ENCODE assay signal across 3 fruit fly cellular contexts in the genomic region with DNA sequence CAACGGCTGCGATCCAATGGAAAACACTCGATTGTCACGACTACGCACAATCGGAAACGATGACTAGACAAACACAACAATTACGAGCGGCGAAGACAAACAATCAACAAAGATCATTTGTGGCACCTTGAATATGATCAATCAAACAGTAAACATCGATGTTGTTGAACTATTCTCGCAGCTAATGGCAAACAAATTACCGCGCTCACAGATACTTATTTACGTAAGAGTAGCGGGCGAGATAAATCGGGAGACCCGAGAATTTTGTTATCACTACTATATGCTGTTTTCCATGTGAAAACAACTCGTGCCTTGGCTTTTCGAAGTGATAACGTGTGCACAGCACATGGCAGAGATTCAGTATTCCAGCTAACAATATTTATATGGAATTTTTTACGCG.
TF ChIP-seq lines count a peak whose summit lies in the region.

No protein-coding gene starts in this region.

- peak; percentile 41 for TF ChIP-seq CTCF in whole organism, embryonic (GFP tag; optimal IDR thresholded peaks at IDR 0.05; lab: Kevin White, UChicago)

TF ChIP-seq in whole organism, adult, 20 proteins besides CTCF, POLR2A, EP300 and RAD21:
- TF ChIP-seq tj (GFP tag; optimal IDR thresholded peaks at IDR 0.05; lab: Kevin White, UChicago) = no peak
- TF ChIP-seq toe (GFP tag; optimal IDR thresholded peaks at IDR 0.05; lab: Kevin White, UChicago) = no peak
- peak; percentile 71 for TF ChIP-seq cic (GFP tag; optimal IDR thresholded peaks at IDR 0.05; lab: Kevin White, UChicago)
- TF ChIP-seq cnc (optimal IDR thresholded peaks at IDR 0.05; lab: Kevin White, UChicago) = no peak
- no peak for TF ChIP-seq CG14711 (tag; optimal IDR thresholded peaks at IDR 0.05; lab: Kevin White, UChicago)
- TF ChIP-seq bab1 (GFP tag; optimal IDR thresholded peaks at IDR 0.05; lab: Kevin White, UChicago) = no peak
- TF ChIP-seq CG7101 (tag; optimal IDR thresholded peaks at IDR 0.05; lab: Kevin White, UChicago) = peak; percentile 33
- TF ChIP-seq pad (GFP tag; optimal IDR thresholded peaks at IDR 0.05; lab: Kevin White, UChicago) = peak; percentile 5
- TF ChIP-seq CG5204 (GFP tag; optimal IDR thresholded peaks at IDR 0.05; lab: Kevin White, UChicago) = no peak
- TF ChIP-seq CG12768 (GFP tag; optimal IDR thresholded peaks at IDR 0.05; lab: Kevin White, UChicago) = peak; percentile 31
- TF ChIP-seq Clk (GFP tag; optimal IDR thresholded peaks at IDR 0.05; lab: Kevin White, UChicago) = peak; percentile 20
- no peak for TF ChIP-seq CG7045 (GFP tag; optimal IDR thresholded peaks at IDR 0.05; lab: Kevin White, UChicago)
- TF ChIP-seq kay (GFP tag; lab: Kevin White, UChicago; ENCODE audit: borderline replicate concordance) = peak; percentile 86
- TF ChIP-seq Crg-1 (GFP tag; optimal IDR thresholded peaks at IDR 0.05; lab: Kevin White, UChicago) = peak; percentile 83
- TF ChIP-seq Mnt (GFP tag; optimal IDR thresholded peaks at IDR 0.05; lab: Kevin White, UChicago) = peak; percentile 79
- TF ChIP-seq ovo (GFP tag; optimal IDR thresholded peaks at IDR 0.05; lab: Kevin White, UChicago) = no peak
- TF ChIP-seq CG33017 (tag; optimal IDR thresholded peaks at IDR 0.05; lab: Kevin White, UChicago) = peak; percentile 41
- TF ChIP-seq Hr96 (GFP tag; optimal IDR thresholded peaks at IDR 0.05; lab: Kevin White, UChicago) = no peak
- TF ChIP-seq CG1620 (GFP tag; optimal IDR thresholded peaks at IDR 0.05; lab: Kevin White, UChicago) = peak; percentile 24
- TF ChIP-seq CG11617 (GFP tag; optimal IDR thresholded peaks at IDR 0.05; lab: Kevin White, UChicago) = no peak

TF ChIP-seq in whole organism, embryonic, 481 proteins besides CTCF, POLR2A, EP300 and RAD21 (continues in another document):
- TF ChIP-seq az2 (GFP tag; optimal IDR thresholded peaks at IDR 0.05; lab: Kevin White, UChicago) (no peak), CG12769 (tag; optimal IDR thresholded peaks at IDR 0.05; lab: Kevin White, UChicago) (no peak), CG2678 (tag; optimal IDR thresholded peaks at IDR 0.05; lab: Kevin White, UChicago) (peak; percentile 86), Xbp1 (GFP tag; optimal IDR thresholded peaks at IDR 0.05; lab: Kevin White, UChicago) (no peak), Stat92E (GFP tag; optimal IDR thresholded peaks at IDR 0.05; lab: Kevin White, UChicago) (no peak), BtbVII (GFP tag; optimal IDR thresholded peaks at IDR 0.05; lab: Kevin White, UChicago) (peak; percentile 91), CG10959 (GFP tag; IDR thresholded peaks at IDR 0.05; lab: Robert Waterston, UW) (no peak), sd (tag; optimal IDR thresholded peaks at IDR 0.05; lab: Kevin White, UChicago) (no peak), GATAe (GFP tag; conservative IDR thresholded peaks at IDR 0.05; lab: Robert Waterston, UW) (no peak), ato (GFP tag; IDR thresholded peaks at IDR 0.05; lab: Robert Waterston, UW; ENCODE audit: partially characterized antibody) (no peak), Atf6 (GFP tag; IDR thresholded peaks at IDR 0.05; lab: Robert Waterston, UW) (peak; percentile 60), Xrp1 (GFP tag; IDR thresholded peaks at IDR 0.05; lab: Robert Waterston, UW) (peak; percentile 93), sens (GFP tag; lab: Kevin White, UChicago) (peak; percentile 88), Dek (tag; optimal IDR thresholded peaks at IDR 0.05; lab: Kevin White, UChicago) (peak; percentile 30), CG12391 (tag; optimal IDR thresholded peaks at IDR 0.05; lab: Kevin White, UChicago) (peak; percentile 73), CG1024 (GFP tag; IDR thresholded peaks at IDR 0.05; lab: Robert Waterston, UW) (peak; percentile 38; the same call in 1 of the 2 replicates), CkIIα-i1 (GFP tag; IDR thresholded peaks at IDR 0.05; lab: Robert Waterston, UW) (no peak), CG2889 (GFP tag; IDR thresholded peaks at IDR 0.05; lab: Robert Waterston, UW) (no peak), sc (optimal IDR thresholded peaks at IDR 0.05; lab: Kevin White, UChicago) (no peak), sc (GFP tag; optimal IDR thresholded peaks at IDR 0.05; lab: Kevin White, UChicago) (peak; percentile 91), tgo (GFP tag; IDR thresholded peaks at IDR 0.05; lab: Robert Waterston, UW) (peak; percentile 40; the same call in 1 of the 3 replicates), ab (GFP tag; optimal IDR thresholded peaks at IDR 0.05; lab: Kevin White, UChicago) (peak; percentile 10), h (optimal IDR thresholded peaks at IDR 0.05; lab: Kevin White, UChicago) (no peak), her (GFP tag; optimal IDR thresholded peaks at IDR 0.05; lab: Kevin White, UChicago) (peak; percentile 58), CG8089 (GFP tag; optimal IDR thresholded peaks at IDR 0.05; lab: Kevin White, UChicago) (peak; percentile 93), tio (GFP tag; optimal IDR thresholded peaks at IDR 0.05; lab: Kevin White, UChicago) (peak; percentile 70), amos (GFP tag; IDR thresholded peaks at IDR 0.05; lab: Robert Waterston, UW; ENCODE audit: partially characterized antibody) (no peak), dimm (GFP tag; IDR thresholded peaks at IDR 0.05; lab: Robert Waterston, UW) (no peak), row (GFP tag; IDR thresholded peaks at IDR 0.05; lab: Robert Waterston, UW) (peak; percentile 25; the same call in 1 of the 3 replicates), B-H1 (GFP tag; IDR thresholded peaks at IDR 0.05; lab: Robert Waterston, UW) (no peak; the same call in 2 of the 3 replicates), CG17186 (GFP tag; optimal IDR thresholded peaks at IDR 0.05; lab: Kevin White, UChicago) (peak; percentile 74), lilli (GFP tag; optimal IDR thresholded peaks at IDR 0.05; lab: Kevin White, UChicago) (peak; percentile 54), CG15269 (tag; optimal IDR thresholded peaks at IDR 0.05; lab: Kevin White, UChicago) (peak; percentile 66), CG5245 (GFP tag; optimal IDR thresholded peaks at IDR 0.05; lab: Kevin White, UChicago) (no peak), Six4 (GFP tag; optimal IDR thresholded peaks at IDR 0.05; lab: Kevin White, UChicago) (peak; percentile 83)

TF ChIP-seq in whole organism, prepupa, 60 proteins besides CTCF, POLR2A, EP300 and RAD21:
- TF ChIP-seq CG15336 (GFP tag; IDR thresholded peaks at IDR 0.05; lab: Robert Waterston, UW) = no peak
- peak; percentile 27 for TF ChIP-seq vri (GFP tag; optimal IDR thresholded peaks at IDR 0.05; lab: Kevin White, UChicago)
- TF ChIP-seq acj6 (GFP tag; optimal IDR thresholded peaks at IDR 0.05; lab: Kevin White, UChicago) = no peak
- TF ChIP-seq dac (GFP tag; optimal IDR thresholded peaks at IDR 0.05; lab: Kevin White, UChicago) = no peak
- TF ChIP-seq CG16779 (tag; optimal IDR thresholded peaks at IDR 0.05; lab: Kevin White, UChicago) = no peak
- no peak for TF ChIP-seq CG10631 (GFP tag; optimal IDR thresholded peaks at IDR 0.05; lab: Kevin White, UChicago)
- TF ChIP-seq Hr39 (GFP tag; optimal IDR thresholded peaks at IDR 0.05; lab: Kevin White, UChicago) = no peak
- TF ChIP-seq Lpt (GFP tag; optimal IDR thresholded peaks at IDR 0.05; lab: Kevin White, UChicago) = no peak
- TF ChIP-seq Eip78C (GFP tag; lab: Kevin White, UChicago) = peak; percentile 25
- peak; percentile 93 for TF ChIP-seq fkh (GFP tag; optimal IDR thresholded peaks at IDR 0.05; lab: Kevin White, UChicago)
- peak; percentile 29; the same call in 1 of the 3 replicates for TF ChIP-seq eg (GFP tag; IDR thresholded peaks at IDR 0.05; lab: Robert Waterston, UW)
- no peak for TF ChIP-seq fd59A (GFP tag; optimal IDR thresholded peaks at IDR 0.05; lab: Kevin White, UChicago)
- no peak for TF ChIP-seq CG10669 (GFP tag; optimal IDR thresholded peaks at IDR 0.05; lab: Kevin White, UChicago)
- TF ChIP-seq svp (GFP tag; lab: Kevin White, UChicago) = no peak
- no peak for TF ChIP-seq Met (GFP tag; optimal IDR thresholded peaks at IDR 0.05; lab: Kevin White, UChicago)
- no peak for TF ChIP-seq Blimp-1 (GFP tag; optimal IDR thresholded peaks at IDR 0.05; lab: Kevin White, UChicago)
- TF ChIP-seq CG6276 (GFP tag; optimal IDR thresholded peaks at IDR 0.05; lab: Kevin White, UChicago) = no peak
- no peak for TF ChIP-seq CG11902 (GFP tag; optimal IDR thresholded peaks at IDR 0.05; lab: Kevin White, UChicago)
TF ChIP-seq in whole organism, prepupa: peak in this region for 4.
